Worm (Caenorhabditis elegans): ENCODE measurements around the gene C05D11.5.

- no peak for TF ChIP-seq ceh-36 (tag; optimal IDR thresholded peaks at IDR 0.05)
- TF ChIP-seq ama-1 (optimal IDR thresholded peaks at IDR 0.05), result no peak
Measured at ce11 chrIII:6402810-6403209, 9.0 kb downstream of the C05D11.5 start.
